Worm (Caenorhabditis elegans) whole organism, midembryonic: Measurements from ENCODE around the gene F42G2.5.

Experiments
- T22C8.4 ChIP-seq: fragments of 200-800 bp; sonication (Bioruptor generic); IDR thresholded peaks from 2 replicates; pipeline ENCODE4 v1.3.6; 2022; ENCODE audit warnings: missing genetic modification characterization, missing compliant biosample characterization
- cog-1 ChIP-seq: sonication (generic microtip); optimal IDR thresholded peaks from 2 replicates; lab custom pipeline; 2016; ENCODE audit warnings: missing genetic modification characterization, missing compliant biosample characterization
- flt-1 ChIP-seq: fragments of 200-800 bp; sonication (Bioruptor generic); IDR thresholded peaks from 2 replicates; pipeline ENCODE4 v1.3.6; 2022; ENCODE audit warnings: missing genetic modification characterization, missing compliant biosample characterization
- klf-2 ChIP-seq: fragments of 200-800 bp; sonication (Bioruptor generic); conservative IDR thresholded peaks from 2 replicates; pipeline ENCODE4 v1.3.6; 2022; ENCODE audit warnings: missing genetic modification reagents, missing genetic modification characterization, missing compliant biosample characterization
- med-1 ChIP-seq: sonication (generic microtip); optimal IDR thresholded peaks from 2 replicates; lab custom pipeline; 2017; ENCODE audit warnings: missing genetic modification characterization, mild to moderate bottlenecking, missing compliant biosample characterization, antibody characterized with exemption, missing genetic modification reagents; ENCODE audit not compliant: insufficient read depth
- ref-1 ChIP-seq: fragments of 200-800 bp; sonication (Bioruptor generic); conservative IDR thresholded peaks from 2 replicates; pipeline ENCODE4 v1.3.6; 2022; ENCODE audit warnings: missing genetic modification reagents, missing genetic modification characterization, missing compliant biosample characterization
- tab-1 ChIP-seq: fragments of 200-800 bp; sonication (Bioruptor generic); IDR thresholded peaks from 2 replicates; pipeline ENCODE4 v1.3.6; 2022; ENCODE audit warnings: missing genetic modification characterization, missing compliant biosample characterization
- ztf-23 ChIP-seq: fragments of 200-800 bp; sonication (Bioruptor generic); IDR thresholded peaks from 2 replicates; pipeline ENCODE4 v1.3.6; 2022; ENCODE audit warnings: missing genetic modification reagents, missing genetic modification characterization, missing compliant biosample characterization
- ztf-29 ChIP-seq: fragments of 200-800 bp; sonication (Bioruptor generic); IDR thresholded peaks from 2 replicates; pipeline ENCODE4 v1.3.6; 2022; ENCODE audit warnings: missing genetic modification reagents, missing genetic modification characterization, missing compliant biosample characterization

DNA sequence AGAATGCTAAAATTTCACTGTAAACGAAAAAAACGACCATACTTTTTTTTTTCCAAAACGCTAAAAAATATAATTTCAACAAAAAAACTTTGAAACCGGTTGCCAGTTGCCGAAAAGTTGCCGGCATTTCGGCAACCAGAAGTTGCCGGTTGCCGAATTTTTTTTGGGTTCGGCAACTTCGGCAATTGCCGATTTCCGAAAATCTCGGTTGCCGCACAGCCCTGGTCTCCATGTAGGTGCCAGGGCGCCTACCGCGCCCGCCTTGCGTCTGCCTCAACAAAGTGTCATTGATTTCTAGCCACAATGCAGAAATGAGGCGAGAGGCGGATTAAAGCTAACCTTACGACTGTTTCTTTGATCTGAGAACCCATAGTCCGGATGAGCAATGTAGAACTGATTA lies 6.7 kb downstream of the F42G2.5 start:
- TF ChIP-seq tab-1 (GFP tag; lab: Robert Waterston, UW) (no peak), flt-1 (GFP tag; lab: Robert Waterston, UW) (no peak), med-1 (GFP tag; lab: Kevin White, UChicago) (no peak), cog-1 (tag; lab: Kevin White, UChicago) (no peak), klf-2 (no peak), ref-1 (GFP tag; lab: Robert Waterston, UW) (no peak), ztf-23 (GFP tag; lab: Robert Waterston, UW) (no peak), T22C8.4 (GFP tag; lab: Robert Waterston, UW) (no peak), ztf-29 (GFP tag; lab: Robert Waterston, UW) (no peak)
